Fruit fly (Drosophila melanogaster): ENCODE data around the gene CG4686.

DNA sequence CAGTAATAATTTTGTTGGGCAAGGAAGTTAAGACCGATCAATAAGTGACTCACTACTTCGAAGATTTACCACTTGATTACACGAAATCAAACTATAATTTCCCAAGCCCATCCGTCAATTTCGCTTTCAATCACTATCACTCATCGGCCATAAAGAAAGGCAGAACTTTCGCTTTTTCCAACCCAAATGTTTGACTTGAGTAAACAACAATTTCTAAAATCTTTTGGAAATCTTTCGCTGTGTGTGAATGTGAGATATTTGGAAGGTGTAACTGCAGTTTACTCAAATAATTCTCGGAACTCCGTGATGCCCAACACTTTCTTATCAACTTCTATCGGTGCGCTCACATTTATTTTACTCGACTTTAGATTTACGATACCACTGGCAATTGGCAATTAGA lies 42.2 kb upstream of the CG4686 start:
- TF ChIP-seq Deaf1 (tag; optimal IDR thresholded peaks at IDR 0.05) (no peak), CG17186 (GFP tag; optimal IDR thresholded peaks at IDR 0.05) (no peak), CG14860 (GFP tag; IDR thresholded peaks at IDR 0.05; ENCODE audit: partially characterized antibody) (no peak), br (optimal IDR thresholded peaks at IDR 0.05) (no peak), chinmo (GFP tag; IDR thresholded peaks at IDR 0.05; ENCODE audit: partially characterized antibody) (no peak), Dfd (GFP tag; optimal IDR thresholded peaks at IDR 0.05) (no peak), CrebB (tag; optimal IDR thresholded peaks at IDR 0.05) (no peak), CG17802 (tag; optimal IDR thresholded peaks at IDR 0.05) (no peak), CG10654 (GFP tag; optimal IDR thresholded peaks at IDR 0.05) (no peak), Dref (GFP tag; IDR thresholded peaks at IDR 0.05) (no peak), CG11723 (GFP tag; optimal IDR thresholded peaks at IDR 0.05) (no peak), eve (GFP tag; optimal IDR thresholded peaks at IDR 0.05) (no peak)

Measured in whole organism, embryonic.